Worm (Caenorhabditis elegans) whole organism, L3 larva: Measurements from ENCODE around the gene lec-4.

ENCODE experiments used
- aly-2 ChIP-seq: fragments of 150-350 bp; optimal IDR thresholded peaks from 2 replicates; lab custom pipeline; 2014; ENCODE audit warnings: missing biosample characterization, missing genetic modification characterization
- ama-1 ChIP-seq: fragments of 150-350 bp; optimal IDR thresholded peaks from 2 replicates; lab custom pipeline; 2018
- ceh-28 ChIP-seq: fragments of 150-350 bp; optimal IDR thresholded peaks from 2 replicates; lab custom pipeline; 2014; ENCODE audit warnings: missing biosample characterization, missing genetic modification reagents, missing genetic modification characterization
- ceh-82 ChIP-seq: fragments of 150-350 bp; optimal IDR thresholded peaks from 2 replicates; lab custom pipeline; 2014; ENCODE audit warnings: missing biosample characterization, missing genetic modification characterization
- ceh-9 ChIP-seq: sonication (generic microtip); optimal IDR thresholded peaks from 2 replicates; lab custom pipeline; 2018; ENCODE audit warnings: missing biosample characterization, missing genetic modification characterization
- daf-12 ChIP-seq: fragments of 150-350 bp; optimal IDR thresholded peaks from 2 replicates; lab custom pipeline; 2014; ENCODE audit warnings: missing biosample characterization, missing genetic modification reagents, missing genetic modification characterization
- egl-27 ChIP-seq: sonication (generic microtip); optimal IDR thresholded peaks from 4 replicates; lab custom pipeline; 2017; ENCODE audit warnings: missing biosample characterization, missing genetic modification reagents, missing genetic modification characterization
- egl-5 ChIP-seq: fragments of 150-350 bp; optimal IDR thresholded peaks from 2 replicates; lab custom pipeline; 2017; ENCODE audit warnings: missing biosample characterization, missing genetic modification reagents, missing genetic modification characterization, inconsistent platforms
- elt-3 ChIP-seq, 3 experiments: fragments of 150-350 bp in 1 of 3; sonication (generic microtip) in 2 of 3; optimal IDR thresholded peaks; 2 replicates in 2 of 3; 4 replicates in 1 of 3; lab custom pipeline; 2014 to 2017; ENCODE audit warnings: missing biosample characterization in 3 of 3, missing genetic modification characterization in 3 of 3
- fkh-10 ChIP-seq: sonication (generic microtip); optimal IDR thresholded peaks from 2 replicates; lab custom pipeline; 2017; ENCODE audit warnings: missing biosample characterization, missing genetic modification reagents, missing genetic modification characterization
- fkh-2 ChIP-seq: fragments of 150-350 bp; optimal IDR thresholded peaks from 2 replicates; lab custom pipeline; 2014; ENCODE audit warnings: missing biosample characterization, missing genetic modification reagents, missing genetic modification characterization
- fos-1 ChIP-seq: fragments of 150-350 bp; optimal IDR thresholded peaks from 2 replicates; lab custom pipeline; 2014; ENCODE audit warnings: missing biosample characterization, missing genetic modification characterization
- hmg-11 ChIP-seq: sonication (generic microtip); optimal IDR thresholded peaks from 2 replicates; lab custom pipeline; 2016; ENCODE audit warnings: missing genetic modification characterization, missing compliant biosample characterization
- jun-1 ChIP-seq: fragments of 150-350 bp; optimal IDR thresholded peaks from 2 replicates; lab custom pipeline; 2014; ENCODE audit warnings: missing biosample characterization, missing genetic modification reagents, missing genetic modification characterization
- lin-39 ChIP-seq: fragments of 150-350 bp; optimal IDR thresholded peaks from 2 replicates; lab custom pipeline; 2018; ENCODE audit warnings: missing biosample characterization, missing genetic modification reagents, missing genetic modification characterization
- mdl-1 ChIP-seq: fragments of 150-350 bp; optimal IDR thresholded peaks from 2 replicates; lab custom pipeline; 2014; ENCODE audit warnings: missing biosample characterization, missing genetic modification characterization
- mml-1 ChIP-seq: fragments of 150-350 bp; sonication (generic microtip); optimal IDR thresholded peaks from 3 replicates; lab custom pipeline; 2014; ENCODE audit warnings: missing biosample characterization, missing genetic modification characterization
- nfya-1 ChIP-seq: sonication (generic microtip); optimal IDR thresholded peaks from 2 replicates; lab custom pipeline; 2017; ENCODE audit warnings: missing genetic modification characterization, mild to moderate bottlenecking, missing compliant biosample characterization, antibody characterized with exemption, moderate library complexity; ENCODE audit not compliant: insufficient read depth
- nhr-11 ChIP-seq: fragments of 150-350 bp; optimal IDR thresholded peaks from 2 replicates; lab custom pipeline; 2014; ENCODE audit warnings: missing biosample characterization, missing genetic modification characterization
- nhr-25 ChIP-seq: sonication (generic microtip); optimal IDR thresholded peaks from 2 replicates; lab custom pipeline; 2017; ENCODE audit warnings: missing biosample characterization, missing genetic modification characterization
- nhr-43 ChIP-seq: sonication (generic microtip); optimal IDR thresholded peaks from 2 replicates; lab custom pipeline; 2016; ENCODE audit warnings: mild to moderate bottlenecking, missing genetic modification characterization, missing compliant biosample characterization; ENCODE audit not compliant: poor library complexity, severe bottlenecking
- nhr-67 ChIP-seq: fragments of 150-350 bp; optimal IDR thresholded peaks from 2 replicates; lab custom pipeline; 2014; ENCODE audit warnings: missing biosample characterization, missing genetic modification characterization
- nhr-77 ChIP-seq: fragments of 150-350 bp; optimal IDR thresholded peaks from 2 replicates; lab custom pipeline; 2014; ENCODE audit warnings: missing biosample characterization, missing genetic modification characterization
- pqm-1 ChIP-seq: fragments of 150-350 bp; optimal IDR thresholded peaks from 2 replicates; lab custom pipeline; 2017; ENCODE audit warnings: missing biosample characterization, missing genetic modification characterization, inconsistent platforms
- skn-1 ChIP-seq: fragments of 150-350 bp; optimal IDR thresholded peaks from 2 replicates; lab custom pipeline; 2014; ENCODE audit warnings: missing biosample characterization, missing genetic modification characterization
- snpc-4 ChIP-seq: fragments of 150-350 bp; optimal IDR thresholded peaks from 2 replicates; lab custom pipeline; 2014; ENCODE audit warnings: missing biosample characterization, missing genetic modification characterization
- tbx-2 ChIP-seq: sonication (generic microtip); optimal IDR thresholded peaks from 2 replicates; lab custom pipeline; 2016; ENCODE audit warnings: mild to moderate bottlenecking, missing genetic modification characterization, missing compliant biosample characterization
- unc-39 ChIP-seq: sonication (generic microtip); optimal IDR thresholded peaks from 4 replicates; lab custom pipeline; 2017; ENCODE audit warnings: missing biosample characterization, missing genetic modification characterization
- unc-62 ChIP-seq: fragments of 150-350 bp; sonication (generic microtip); optimal IDR thresholded peaks from 4 replicates; lab custom pipeline; 2014; ENCODE audit warnings: missing biosample characterization, missing genetic modification reagents, missing genetic modification characterization
- ztf-11 ChIP-seq: fragments of 150-350 bp; optimal IDR thresholded peaks from 2 replicates; lab custom pipeline; 2014; ENCODE audit warnings: missing biosample characterization, missing genetic modification characterization
- ztf-4 ChIP-seq: fragments of 150-350 bp; optimal IDR thresholded peaks from 2 replicates; lab custom pipeline; 2014; ENCODE audit warnings: missing biosample characterization, missing genetic modification characterization

Gene lec-4

DNA sequence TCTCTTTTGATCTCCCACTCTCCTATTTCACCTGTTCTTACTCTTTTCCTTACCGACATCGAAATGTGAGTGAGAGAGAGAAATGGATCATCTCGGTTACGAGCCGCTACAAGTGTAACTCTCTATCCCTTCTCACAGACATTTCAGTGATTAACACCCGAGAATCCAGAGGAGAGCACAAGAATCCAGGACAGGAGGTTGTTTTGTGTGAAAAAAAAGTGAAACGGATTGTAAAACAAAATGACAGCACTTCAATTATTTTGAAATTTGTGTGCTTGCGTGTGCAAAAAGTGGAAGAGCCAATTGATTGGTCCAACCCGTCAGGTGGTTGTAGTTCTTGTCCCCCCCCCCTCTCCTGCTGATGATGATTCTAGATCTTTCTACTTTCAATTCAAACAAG lies 9.7 kb upstream of the lec-4 start:
- TF ChIP-seq tbx-2: no peak
- TF ChIP-seq mdl-1 (tag; lab: Kevin White, UChicago): no peak
- no peak for TF ChIP-seq ceh-82 (tag; lab: Kevin White, UChicago)
- peak; percentile 50 for TF ChIP-seq nhr-11
- TF ChIP-seq nfya-1 (tag; lab: Kevin White, UChicago): peak; percentile 61
- no peak for TF ChIP-seq fos-1 (tag; lab: Kevin White, UChicago)
- no peak for TF ChIP-seq egl-27 (tag; lab: Kevin White, UChicago)
- no peak for TF ChIP-seq daf-12
- TF ChIP-seq pqm-1 (tag; lab: Kevin White, UChicago): no peak
- no peak for TF ChIP-seq fkh-10 (GFP tag; lab: Kevin White, UChicago)
- TF ChIP-seq lin-39 (tag; lab: Kevin White, UChicago): peak; percentile 19
- no peak for TF ChIP-seq nhr-25 (tag; lab: Kevin White, UChicago)

- no peak for TF ChIP-seq nhr-77 (tag; lab: Kevin White, UChicago)
- TF ChIP-seq nfya-1 (tag; lab: Kevin White, UChicago): peak; percentile 28
- TF ChIP-seq egl-5: peak; percentile 55
These were observed 8.7 kb upstream of the lec-4 start for ce11 chrIII:3781827-3782226.

DNA sequence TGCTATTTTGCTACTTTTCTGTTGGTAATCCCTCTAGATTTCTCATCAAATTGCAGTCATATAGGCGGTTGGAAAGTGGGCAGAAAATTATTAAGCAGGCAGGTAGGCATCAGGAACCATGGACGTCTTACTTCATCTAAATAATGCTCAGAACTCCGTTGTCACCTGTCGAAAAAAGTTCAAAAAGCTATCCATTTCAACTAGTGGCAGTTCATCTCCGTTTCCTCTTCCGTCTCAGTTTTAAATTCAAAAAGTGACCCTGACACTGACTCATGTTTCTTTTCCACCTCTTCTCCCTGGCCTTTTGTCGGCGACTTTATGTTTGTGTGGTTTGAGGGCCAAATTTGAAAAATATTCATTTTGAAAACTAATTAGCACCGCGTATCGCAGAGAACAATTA lies 1.4 kb upstream of the lec-4 start:
- TF ChIP-seq unc-62 (GFP tag; lab: Kevin White, UChicago): peak; percentile 13
- TF ChIP-seq nhr-25 (tag; lab: Kevin White, UChicago): peak; percentile 25
- TF ChIP-seq ama-1 (lab: Kevin White, UChicago): no peak
- TF ChIP-seq, all 47 proteins: peak for 2

ce11 chrIII:3768200-3768599 lies 4.9 kb downstream of the lec-4 start, which contains the start of gene gmeb-3:
Gene gmeb-3 (plus strand): TSS chrIII:3768500.
- TF ChIP-seq fkh-2 (tag; lab: Kevin White, UChicago) (no peak), fos-1 (tag; lab: Kevin White, UChicago) (no peak), tbx-2 (no peak)

DNA sequence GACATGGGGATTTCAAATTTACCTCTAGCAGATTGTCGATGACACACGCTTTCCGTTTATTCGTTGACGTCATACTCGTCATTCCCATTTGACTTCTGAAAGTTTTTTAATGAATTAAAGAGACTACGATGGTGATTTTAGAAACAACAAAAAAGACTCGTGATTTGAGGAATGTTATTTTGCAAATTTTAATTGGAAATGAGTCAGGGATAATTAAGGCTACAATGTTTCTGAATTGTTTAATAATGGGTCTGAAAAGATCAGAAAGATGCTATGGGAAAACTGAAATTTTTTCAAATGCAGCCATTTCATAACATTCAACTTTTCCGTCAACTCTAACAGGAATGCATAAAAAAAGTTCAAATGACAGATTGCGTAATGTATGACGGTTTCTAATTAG lies 7.7 kb downstream of the lec-4 start, which contains the start of gene C44F1.1:
Gene C44F1.1 (minus strand): TSS at position 101 of the 400 bp plus-strand sequence.
- TF ChIP-seq tbx-2 (no peak), ceh-9 (tag; lab: Kevin White, UChicago) (no peak), ztf-11 (tag; lab: Kevin White, UChicago) (no peak), fos-1 (tag; lab: Kevin White, UChicago) (no peak), nhr-43 (tag; lab: Kevin White, UChicago) (no peak), nhr-67 (tag; lab: Kevin White, UChicago) (no peak), snpc-4 (tag; lab: Kevin White, UChicago) (no peak), lin-39 (tag; lab: Kevin White, UChicago) (no peak), unc-39 (tag; lab: Kevin White, UChicago) (no peak), hmg-11 (tag; lab: Kevin White, UChicago) (no peak), elt-3 (tag; optimal IDR thresholded peaks at IDR 0.05; lab: Kevin White, UChicago) (no peak), aly-2 (tag; lab: Kevin White, UChicago) (no peak), ceh-28 (no peak), fkh-2 (tag; lab: Kevin White, UChicago) (no peak), ztf-4 (tag; lab: Kevin White, UChicago) (no peak), mml-1 (tag; lab: Kevin White, UChicago) (no peak), skn-1 (no peak)

DNA sequence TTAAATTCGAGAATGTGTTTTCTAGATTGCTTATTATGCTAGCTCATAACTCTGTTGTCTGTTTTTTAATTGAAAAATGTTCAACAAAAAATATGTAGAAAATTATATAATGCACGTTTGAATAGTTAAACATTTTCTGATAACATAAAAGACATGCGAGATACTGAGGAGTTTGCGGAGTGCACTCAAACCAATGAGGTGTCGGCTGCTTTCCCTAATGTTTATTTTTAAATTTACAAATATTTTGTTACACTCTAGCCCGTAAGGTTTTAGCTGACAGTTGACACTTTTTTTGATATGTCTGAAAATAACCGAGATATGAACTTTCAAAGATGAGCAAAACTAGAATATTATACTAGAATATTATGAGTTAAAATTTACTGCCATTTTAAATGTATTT lies 8.5 kb downstream of the lec-4 start:
- TF ChIP-seq snpc-4 (tag; lab: Kevin White, UChicago) (peak; percentile 34), aly-2 (tag; lab: Kevin White, UChicago) (no peak), jun-1 (tag; lab: Kevin White, UChicago) (no peak), elt-3 (tag; optimal IDR thresholded peaks at IDR 0.05; lab: Kevin White, UChicago) (no peak)
